Fruit fly (Drosophila melanogaster): ENCODE data around the gene mura.
A peak's percentile ranks its signal among the peaks of the same experiment; 100 is the strongest.

mura gene

DNA sequence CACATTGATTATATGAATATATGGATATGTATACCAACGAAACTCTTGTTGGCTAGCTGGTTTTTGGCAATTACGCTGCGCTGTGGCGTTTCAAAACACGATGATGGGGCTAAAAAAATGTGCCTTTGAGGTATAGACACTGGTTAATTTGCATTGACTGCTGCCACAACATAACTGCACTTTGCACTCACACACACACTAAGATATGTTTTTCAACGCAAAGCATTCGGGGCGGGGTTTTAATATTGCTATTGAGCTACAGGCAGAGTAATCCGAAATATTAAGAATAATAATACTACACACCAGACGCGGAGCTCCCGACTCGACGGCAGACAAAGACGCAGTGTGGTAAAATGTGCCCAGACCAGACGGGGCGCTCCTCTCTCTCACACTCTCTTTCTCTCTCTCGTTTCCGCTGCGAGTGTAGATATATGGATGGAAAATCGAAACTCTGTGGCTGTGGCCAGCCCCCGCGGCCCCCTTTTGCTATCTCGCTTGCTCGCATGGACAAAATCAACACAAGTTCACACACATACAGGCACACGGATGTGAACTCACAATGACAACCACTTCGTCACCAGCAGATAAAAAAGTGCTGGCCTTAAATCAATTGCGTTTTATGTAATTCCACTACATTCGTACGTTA is 470 bp downstream of the mura start (continued):
- TF ChIP-seq CG9876 (GFP tag; optimal IDR thresholded peaks at IDR 0.05) = no peak
- TF ChIP-seq Ets65A (GFP tag) = no peak
- TF ChIP-seq Eip74EF (GFP tag; optimal IDR thresholded peaks at IDR 0.05) = peak in 1 of 2 experiments; percentile 83
- TF ChIP-seq Fer3 (tag; optimal IDR thresholded peaks at IDR 0.05) = peak; percentile 21
- no peak for TF ChIP-seq Dbx (GFP tag; IDR thresholded peaks at IDR 0.05)
- no peak for TF ChIP-seq CG6272 (GFP tag; IDR thresholded peaks at IDR 0.05)
- TF ChIP-seq CG16815 (GFP tag; optimal IDR thresholded peaks at IDR 0.05) = no peak
- no peak for TF ChIP-seq tll (GFP tag; optimal IDR thresholded peaks at IDR 0.05)
- no peak for TF ChIP-seq sna (GFP tag; IDR thresholded peaks at IDR 0.05; ENCODE audit: partially characterized antibody)
- TF ChIP-seq hbn (GFP tag; IDR thresholded peaks at IDR 0.05; ENCODE audit: partially characterized antibody) = no peak
- peak; percentile 38 for TF ChIP-seq CG12744 (GFP tag; optimal IDR thresholded peaks at IDR 0.05)
- peak; percentile 72 for TF ChIP-seq ash1 (GFP tag; optimal IDR thresholded peaks at IDR 0.05)
- no peak for TF ChIP-seq dan (GFP tag; IDR thresholded peaks at IDR 0.05)
- TF ChIP-seq H2.0 (GFP tag; IDR thresholded peaks at IDR 0.05) = no peak
- TF ChIP-seq lilli (GFP tag; optimal IDR thresholded peaks at IDR 0.05) = peak; percentile 25
- no peak for TF ChIP-seq CG2889 (GFP tag; IDR thresholded peaks at IDR 0.05)
- no peak for TF ChIP-seq Adf1 (GFP tag; IDR thresholded peaks at IDR 0.05)
- peak; percentile 32 for TF ChIP-seq CG8089 (GFP tag; optimal IDR thresholded peaks at IDR 0.05)
- TF ChIP-seq CG16813 (GFP tag; IDR thresholded peaks at IDR 0.05; ENCODE audit: partially characterized antibody) = no peak
- TF ChIP-seq CG3163 (GFP tag; optimal IDR thresholded peaks at IDR 0.05) = peak; percentile 54
- TF ChIP-seq pros (GFP tag; optimal IDR thresholded peaks at IDR 0.05) = peak; percentile 45
- no peak for TF ChIP-seq CG5953 (GFP tag; IDR thresholded peaks at IDR 0.05)
- peak; percentile 80 for TF ChIP-seq CG13296 (GFP tag; optimal IDR thresholded peaks at IDR 0.05)
- peak; percentile 69 for TF ChIP-seq BtbVII (GFP tag; optimal IDR thresholded peaks at IDR 0.05)
- peak; percentile 70 for TF ChIP-seq HHEX (GFP tag; optimal IDR thresholded peaks at IDR 0.05)
- TF ChIP-seq gro (GFP tag; optimal IDR thresholded peaks at IDR 0.05) = peak; percentile 66
- TF ChIP-seq CG1529 (GFP tag; optimal IDR thresholded peaks at IDR 0.05) = no peak
- TF ChIP-seq so (GFP tag; IDR thresholded peaks at IDR 0.05) = no peak
- peak; percentile 16 for TF ChIP-seq zfh2 (GFP tag; optimal IDR thresholded peaks at IDR 0.05)
- TF ChIP-seq D19A (tag; optimal IDR thresholded peaks at IDR 0.05) = peak; percentile 0
- TF ChIP-seq CG17328 (GFP tag; IDR thresholded peaks at IDR 0.05) = no peak
- TF ChIP-seq ewg (GFP tag; optimal IDR thresholded peaks at IDR 0.05) = peak; percentile 11
- no peak for TF ChIP-seq NC2α (GFP tag; optimal IDR thresholded peaks at IDR 0.05)
- no peak for TF ChIP-seq CG6683 (GFP tag; optimal IDR thresholded peaks at IDR 0.05)
- TF ChIP-seq D (optimal IDR thresholded peaks at IDR 0.05) = peak; percentile 59
- TF ChIP-seq D (GFP tag; optimal IDR thresholded peaks at IDR 0.05) = peak; percentile 8
- peak; percentile 51 for TF ChIP-seq sd (tag; optimal IDR thresholded peaks at IDR 0.05)
- TF ChIP-seq kah (GFP tag; optimal IDR thresholded peaks at IDR 0.05) = peak; percentile 96
- peak; percentile 36 for TF ChIP-seq exex (tag; optimal IDR thresholded peaks at IDR 0.05)
- no peak for TF ChIP-seq lmd (GFP tag; IDR thresholded peaks at IDR 0.05)
- TF ChIP-seq CG3065 (GFP tag; optimal IDR thresholded peaks at IDR 0.05) = no peak
- TF ChIP-seq amos (GFP tag; IDR thresholded peaks at IDR 0.05; ENCODE audit: partially characterized antibody) = no peak
- no peak for TF ChIP-seq CG3726 (GFP tag; IDR thresholded peaks at IDR 0.05)
- TF ChIP-seq CG15073 (GFP tag; optimal IDR thresholded peaks at IDR 0.05) = no peak
- no peak for TF ChIP-seq vvl (GFP tag; IDR thresholded peaks at IDR 0.05)
- peak; percentile 59 for TF ChIP-seq CG5180 (GFP tag; optimal IDR thresholded peaks at IDR 0.05)
- TF ChIP-seq CG2129 (GFP tag; IDR thresholded peaks at IDR 0.05; ENCODE audit: partially characterized antibody) = no peak
- no peak for TF ChIP-seq sima (GFP tag; optimal IDR thresholded peaks at IDR 0.05)
- TF ChIP-seq D19B (GFP tag; optimal IDR thresholded peaks at IDR 0.05) = no peak
- no peak for TF ChIP-seq Elba2 (GFP tag; optimal IDR thresholded peaks at IDR 0.05)
